Worm (Caenorhabditis elegans) whole organism, young adult: ENCODE data around the gene F43C11.7.

ENCODE experiments used
- F33H1.4 ChIP-seq: fragments of 200-800 bp; sonication (Bioruptor generic); IDR thresholded peaks from 2 replicates; pipeline ENCODE4 v1.3.6; 2022; ENCODE audit warnings: missing genetic modification reagents, missing genetic modification characterization, missing compliant biosample characterization
- attf-6 ChIP-seq: fragments of 200-800 bp; sonication (Bioruptor generic); IDR thresholded peaks from 2 replicates; pipeline ENCODE4 v1.3.6; 2022; ENCODE audit warnings: missing genetic modification reagents, missing genetic modification characterization, missing compliant biosample characterization
- ceh-40 ChIP-seq: fragments of 200-800 bp; sonication (Bioruptor generic); IDR thresholded peaks from 2 replicates; pipeline ENCODE4 v1.3.6; 2022; ENCODE audit warnings: missing genetic modification characterization, missing compliant biosample characterization
- chd-7 ChIP-seq: sonication (generic microtip); optimal IDR thresholded peaks from 2 replicates; lab custom pipeline; 2016; ENCODE audit warnings: mild to moderate bottlenecking, missing genetic modification characterization, moderate library complexity, missing compliant biosample characterization
- dpff-1 ChIP-seq: sonication (generic microtip); optimal IDR thresholded peaks from 2 replicates; lab custom pipeline; 2017; ENCODE audit warnings: mild to moderate bottlenecking, missing genetic modification characterization, missing compliant biosample characterization
- mel-28 ChIP-seq: sonication (generic microtip); optimal IDR thresholded peaks from 2 replicates; lab custom pipeline; 2016; ENCODE audit warnings: borderline replicate concordance, mild to moderate bottlenecking, missing genetic modification characterization, missing compliant biosample characterization
- nfya-1 ChIP-seq: sonication (generic microtip); optimal IDR thresholded peaks from 2 replicates; lab custom pipeline; 2017; ENCODE audit warnings: antibody characterized with exemption, missing compliant biosample characterization, missing genetic modification characterization, borderline replicate concordance; ENCODE audit not compliant: insufficient read depth
- nhr-179 ChIP-seq: sonication (generic microtip); optimal IDR thresholded peaks from 2 replicates; lab custom pipeline; 2016; ENCODE audit warnings: mild to moderate bottlenecking, missing genetic modification characterization, missing compliant biosample characterization
- nhr-27 ChIP-seq: fragments of 200-800 bp; sonication (Bioruptor generic); optimal IDR thresholded peaks from 2 replicates; lab custom pipeline; 2018; ENCODE audit warnings: mild to moderate bottlenecking, missing genetic modification characterization, moderate library complexity, missing compliant biosample characterization
- pbrm-1 ChIP-seq: fragments of 200-800 bp; sonication (Bioruptor generic); IDR thresholded peaks from 2 replicates; pipeline ENCODE4 v1.3.6; 2022; ENCODE audit warnings: missing genetic modification reagents, missing genetic modification characterization, missing compliant biosample characterization
- pha-4 ChIP-seq: fragments of 150-350 bp; sonication (generic microtip); optimal IDR thresholded peaks from 2 replicates; lab custom pipeline; 2014; ENCODE audit warnings: missing biosample characterization, missing genetic modification reagents, missing genetic modification characterization
- snpc-4 ChIP-seq, 5 experiments: fragments of 150-350 bp in 1 of 5; sonication (generic microtip) in 4 of 5; optimal IDR thresholded peaks; 2 replicates each; lab custom pipeline; 2014 to 2018; ENCODE audit warnings: missing genetic modification characterization in 5 of 5, missing biosample characterization in 3 of 5, antibody characterized with exemption in 2 of 5, mild to moderate bottlenecking in 2 of 5, missing compliant biosample characterization in 2 of 5, missing genotype in 2 of 5, moderate library complexity in 2 of 5, missing genetic modification reagents in 1 of 5
- somi-1 ChIP-seq: fragments of 200-800 bp; sonication (Bioruptor generic); optimal IDR thresholded peaks from 2 replicates; lab custom pipeline; 2018; ENCODE audit warnings: mild to moderate bottlenecking, missing genetic modification characterization, missing compliant biosample characterization

ce11 chrII:2320097-2320496 is 15.6 kb upstream of the F43C11.7 start, which contains the start of gene ZK1240.3:
- TF ChIP-seq nhr-179 (tag; lab: Kevin White, UChicago) (no peak), snpc-4 (GFP tag; optimal IDR thresholded peaks at IDR 0.05; lab: Kevin White, UChicago) (no peak), snpc-4 (tag; optimal IDR thresholded peaks at IDR 0.05; lab: Kevin White, UChicago) (no peak), dpff-1 (tag; lab: Kevin White, UChicago) (no peak), pha-4 (tag; lab: Kevin White, UChicago) (no peak), mel-28 (tag; lab: Kevin White, UChicago) (no peak), chd-7 (tag; lab: Kevin White, UChicago) (no peak), ceh-40 (GFP tag; lab: Robert Waterston, UW) (no peak), nfya-1 (tag; lab: Kevin White, UChicago) (no peak), nhr-27 (tag; lab: Kevin White, UChicago) (no peak), somi-1 (no peak), attf-6 (no peak), pbrm-1 (GFP tag; lab: Robert Waterston, UW) (no peak), F33H1.4 (GFP tag; lab: Robert Waterston, UW) (no peak)
